Fruit fly (Drosophila melanogaster): ENCODE data around the gene CG2162.

CG2162 gene

dm6 chr3L:3080084-3080994, 45.3 kb downstream of the CG2162 start (continued):
- TF ChIP-seq fkh (GFP tag; optimal IDR thresholded peaks at IDR 0.05) (peak; percentile 17), CG11902 (GFP tag; optimal IDR thresholded peaks at IDR 0.05) (peak; percentile 39), CG8119 (GFP tag; IDR thresholded peaks at IDR 0.05) (no peak), salr (GFP tag; optimal IDR thresholded peaks at IDR 0.05) (no peak), spab (GFP tag; optimal IDR thresholded peaks at IDR 0.05) (no peak), Met (GFP tag; optimal IDR thresholded peaks at IDR 0.05) (no peak), Lpt (GFP tag; optimal IDR thresholded peaks at IDR 0.05) (no peak), CG8632 (GFP tag; optimal IDR thresholded peaks at IDR 0.05) (no peak), Ets96B (tag; optimal IDR thresholded peaks at IDR 0.05) (no peak), acj6 (GFP tag; optimal IDR thresholded peaks at IDR 0.05) (peak; percentile 3), CG10669 (GFP tag; optimal IDR thresholded peaks at IDR 0.05) (peak; percentile 24), ss (GFP tag; optimal IDR thresholded peaks at IDR 0.05) (no peak), CG6854 (GFP tag; optimal IDR thresholded peaks at IDR 0.05) (no peak), Hr4 (GFP tag; optimal IDR thresholded peaks at IDR 0.05) (no peak), dsx (GFP tag; optimal IDR thresholded peaks at IDR 0.05; ENCODE audit: poor library complexity, severe bottlenecking) (no peak), topi (GFP tag; optimal IDR thresholded peaks at IDR 0.05) (no peak), CG10631 (GFP tag; optimal IDR thresholded peaks at IDR 0.05) (no peak), CG3919 (GFP tag; optimal IDR thresholded peaks at IDR 0.05) (no peak), cyc (GFP tag; optimal IDR thresholded peaks at IDR 0.05) (peak; percentile 30), Hr39 (GFP tag; optimal IDR thresholded peaks at IDR 0.05) (peak; percentile 59), Eip93F (GFP tag; optimal IDR thresholded peaks at IDR 0.05) (no peak), Hr38 (GFP tag; optimal IDR thresholded peaks at IDR 0.05) (no peak), lz (GFP tag; optimal IDR thresholded peaks at IDR 0.05) (no peak), CG11294 (GFP tag; IDR thresholded peaks at IDR 0.05) (no peak; the same call in 1 of the 2 replicates), eg (GFP tag; IDR thresholded peaks at IDR 0.05) (peak; percentile 68; the same call in 2 of the 3 replicates), CG32006 (GFP tag; optimal IDR thresholded peaks at IDR 0.05) (no peak), OdsH (GFP tag; optimal IDR thresholded peaks at IDR 0.05) (peak; percentile 3), net (GFP tag; optimal IDR thresholded peaks at IDR 0.05) (no peak), CG1621 (tag; optimal IDR thresholded peaks at IDR 0.05) (no peak), CG8319 (GFP tag; optimal IDR thresholded peaks at IDR 0.05) (no peak), fd59A (GFP tag; optimal IDR thresholded peaks at IDR 0.05) (peak; percentile 19)

DNA sequence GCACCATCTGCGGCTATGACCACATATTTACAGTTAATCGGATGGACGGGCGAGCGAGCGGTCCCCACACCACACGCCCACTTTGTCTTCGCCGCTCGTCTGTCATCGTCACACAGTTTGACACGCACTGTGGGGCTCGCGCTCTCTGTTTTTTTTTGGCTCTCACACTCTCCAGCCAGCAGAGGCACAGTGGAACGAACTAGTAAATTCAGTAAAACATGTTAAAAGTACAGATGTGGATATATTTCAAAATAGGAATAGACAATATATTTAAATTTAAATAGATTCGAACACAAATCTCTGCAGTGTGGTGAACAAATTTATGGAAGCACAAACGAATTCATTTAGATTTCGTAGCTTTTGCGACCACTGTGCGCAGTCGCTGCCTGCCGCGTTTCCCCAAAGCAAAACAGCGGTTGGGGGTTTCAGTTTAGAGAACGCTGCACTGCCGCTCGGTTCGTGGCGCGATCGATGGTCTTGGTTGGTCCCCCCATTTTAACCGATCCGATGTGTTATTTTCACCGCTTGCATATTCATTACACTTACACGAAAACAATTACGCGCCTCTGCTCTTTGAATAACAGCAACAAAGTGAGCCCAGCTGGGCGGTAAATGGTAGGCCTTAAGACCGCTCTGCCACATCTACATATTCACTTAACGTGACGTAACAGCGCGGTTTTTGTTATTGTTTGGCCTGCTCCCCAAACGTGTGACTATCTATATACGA, 46.3 kb downstream of the CG2162 start:
- peak; percentile 99 for TF ChIP-seq net (GFP tag; optimal IDR thresholded peaks at IDR 0.05)
- peak; percentile 99 for TF ChIP-seq topi (GFP tag; optimal IDR thresholded peaks at IDR 0.05)
- peak; percentile 97 for TF ChIP-seq CG16779 (tag; optimal IDR thresholded peaks at IDR 0.05)
- peak; percentile 99 for TF ChIP-seq achi (GFP tag; optimal IDR thresholded peaks at IDR 0.05)
- TF ChIP-seq CG11762 (GFP tag; optimal IDR thresholded peaks at IDR 0.05; ENCODE audit: insufficient read depth): peak; percentile 98
- peak; percentile 98 for TF ChIP-seq Gug (GFP tag; IDR thresholded peaks at IDR 0.05)
- TF ChIP-seq CG7368 (GFP tag; optimal IDR thresholded peaks at IDR 0.05): peak; percentile 99
- peak; percentile 98 for TF ChIP-seq CG32006 (GFP tag; optimal IDR thresholded peaks at IDR 0.05)
- peak; percentile 98 for TF ChIP-seq Ets21C (GFP tag; optimal IDR thresholded peaks at IDR 0.05)
- TF ChIP-seq fd59A (GFP tag; optimal IDR thresholded peaks at IDR 0.05): peak; percentile 95
- peak; percentile 86 for TF ChIP-seq Blimp-1 (GFP tag; optimal IDR thresholded peaks at IDR 0.05)
- peak; percentile 98 for TF ChIP-seq Lpt (GFP tag; optimal IDR thresholded peaks at IDR 0.05)
- peak; percentile 99 for TF ChIP-seq svp (GFP tag)
- peak; percentile 97 for TF ChIP-seq CG11294 (GFP tag; IDR thresholded peaks at IDR 0.05)
- TF ChIP-seq ss (GFP tag; optimal IDR thresholded peaks at IDR 0.05): peak; percentile 96
- TF ChIP-seq CG11902 (GFP tag; optimal IDR thresholded peaks at IDR 0.05): peak; percentile 96
- peak; percentile 100 for TF ChIP-seq Eip78C (GFP tag)
- peak; percentile 99 for TF ChIP-seq Met (GFP tag; optimal IDR thresholded peaks at IDR 0.05)
- TF ChIP-seq Eip75B (GFP tag; optimal IDR thresholded peaks at IDR 0.05): peak; percentile 99
- TF ChIP-seq CG3919 (GFP tag; optimal IDR thresholded peaks at IDR 0.05): peak; percentile 99
- TF ChIP-seq spab (GFP tag; optimal IDR thresholded peaks at IDR 0.05): peak; percentile 97
- TF ChIP-seq CG6792 (GFP tag; optimal IDR thresholded peaks at IDR 0.05): peak; percentile 99
- TF ChIP-seq Hr38 (GFP tag; optimal IDR thresholded peaks at IDR 0.05): peak; percentile 40
- peak; percentile 96 to 97 for TF ChIP-seq salr (GFP tag; optimal IDR thresholded peaks at IDR 0.05)
- peak; percentile 98 for TF ChIP-seq Hr39 (GFP tag; optimal IDR thresholded peaks at IDR 0.05)
- peak; percentile 98 for TF ChIP-seq Eip93F (GFP tag; optimal IDR thresholded peaks at IDR 0.05)
- TF ChIP-seq CG31627 (GFP tag; optimal IDR thresholded peaks at IDR 0.05): peak; percentile 98
- TF ChIP-seq fd85E (GFP tag; optimal IDR thresholded peaks at IDR 0.05): peak; percentile 96
- TF ChIP-seq Smox (GFP tag; optimal IDR thresholded peaks at IDR 0.05): peak; percentile 99

Measured in whole organism, prepupa.